Fruit fly (Drosophila melanogaster): ENCODE results near the gene Fad2.
A peak's percentile ranks its signal among the peaks of the same experiment; 100 is the strongest.

Gene Fad2

dm6 chr3L:11065850-11066249 lies 42.5 kb downstream of the Fad2 start:
- TF ChIP-seq CG32264 (GFP tag; optimal IDR thresholded peaks at IDR 0.05), result no peak
- TF ChIP-seq Rel (GFP tag; optimal IDR thresholded peaks at IDR 0.05), result no peak
- TF ChIP-seq Rel (tag; optimal IDR thresholded peaks at IDR 0.05), result peak; percentile 34

- TF ChIP-seq foxo (GFP tag; optimal IDR thresholded peaks at IDR 0.05) (no peak), Dif (GFP tag; optimal IDR thresholded peaks at IDR 0.05; ENCODE audit: partially characterized antibody) (no peak), OdsH (GFP tag; optimal IDR thresholded peaks at IDR 0.05) (no peak), woc (GFP tag; optimal IDR thresholded peaks at IDR 0.05) (no peak), fru (GFP tag; optimal IDR thresholded peaks at IDR 0.05) (no peak), sv (GFP tag; optimal IDR thresholded peaks at IDR 0.05) (no peak), usp (GFP tag; optimal IDR thresholded peaks at IDR 0.05) (no peak), Sp1 (GFP tag; optimal IDR thresholded peaks at IDR 0.05) (no peak), dl (GFP tag; optimal IDR thresholded peaks at IDR 0.05; ENCODE audit: insufficient read depth in 1 of 2, partially characterized antibody in 2 of 2) (no peak), psq (GFP tag; optimal IDR thresholded peaks at IDR 0.05) (no peak), CG32264 (GFP tag; optimal IDR thresholded peaks at IDR 0.05) (no peak), CG9705 (GFP tag; optimal IDR thresholded peaks at IDR 0.05) (no peak), Hnf4 (GFP tag; optimal IDR thresholded peaks at IDR 0.05) (no peak), Rel (GFP tag; optimal IDR thresholded peaks at IDR 0.05) (no peak), Rel (tag; optimal IDR thresholded peaks at IDR 0.05) (no peak), tai (GFP tag; optimal IDR thresholded peaks at IDR 0.05) (no peak)
Observed at dm6 chr3L:11069764-11070163, 46.4 kb downstream of the Fad2 start, which contains the start of gene CG6310. TSS of gene CG6310 (minus strand) at chr3L:11069864.

dm6 chr3L:11070372-11070854 lies 47.1 kb downstream of the Fad2 start, which contains the start of gene Mocs1:
TSS of gene Mocs1 (plus strand) at chr3L:11070526.
- TF ChIP-seq dmrt93B (GFP tag; optimal IDR thresholded peaks at IDR 0.05) (no peak), jim (GFP tag; optimal IDR thresholded peaks at IDR 0.05) (peak; percentile 11), N (GFP tag; optimal IDR thresholded peaks at IDR 0.05) (no peak), Sp1 (GFP tag; optimal IDR thresholded peaks at IDR 0.05) (peak; percentile 31), sv (GFP tag; optimal IDR thresholded peaks at IDR 0.05) (no peak), foxo (GFP tag; optimal IDR thresholded peaks at IDR 0.05) (peak in 1 of 2 experiments; percentile 43), Dif (GFP tag; optimal IDR thresholded peaks at IDR 0.05; ENCODE audit: partially characterized antibody) (peak; percentile 47), rgr (GFP tag; optimal IDR thresholded peaks at IDR 0.05) (peak; percentile 56), Hr83 (GFP tag; optimal IDR thresholded peaks at IDR 0.05; ENCODE audit: poor library complexity, severe bottlenecking) (peak; percentile 77), pan (optimal IDR thresholded peaks at IDR 0.05) (no peak), GATAd (GFP tag; optimal IDR thresholded peaks at IDR 0.05) (no peak), Hnf4 (GFP tag; optimal IDR thresholded peaks at IDR 0.05) (peak; percentile 49), HLH106 (tag; optimal IDR thresholded peaks at IDR 0.05) (no peak), tai (GFP tag; optimal IDR thresholded peaks at IDR 0.05) (no peak), Rel (GFP tag; optimal IDR thresholded peaks at IDR 0.05) (no peak), Rel (tag; optimal IDR thresholded peaks at IDR 0.05) (peak; percentile 24), OdsH (GFP tag; optimal IDR thresholded peaks at IDR 0.05) (peak; percentile 14)

- no peak for TF ChIP-seq HLH106 (tag; optimal IDR thresholded peaks at IDR 0.05)
- no peak for TF ChIP-seq Vsx2 (GFP tag; optimal IDR thresholded peaks at IDR 0.05; ENCODE audit: partially characterized antibody)
- no peak for TF ChIP-seq dl (GFP tag; optimal IDR thresholded peaks at IDR 0.05; ENCODE audit: insufficient read depth in 1 of 2, partially characterized antibody in 2 of 2)
- no peak for TF ChIP-seq Dif (GFP tag; optimal IDR thresholded peaks at IDR 0.05; ENCODE audit: partially characterized antibody)
Observed at dm6 chr3L:11071057-11071456, 47.7 kb downstream of the Fad2 start.

All from whole organism, wandering third instar larva.